Fruit fly (Drosophila melanogaster): ENCODE data around the gene RpS13.

Gene RpS13

dm6 chr2L:8362273-8362954, 2.0 kb downstream of the RpS13 start, which contains the start of gene CG7627 (continued):
- peak; percentile 30 for TF ChIP-seq CG9139 (GFP tag; optimal IDR thresholded peaks at IDR 0.05)
- peak; percentile 94 for TF ChIP-seq Eip78C (GFP tag)
- TF ChIP-seq CG34406 (GFP tag; optimal IDR thresholded peaks at IDR 0.05) = peak; percentile 51
- peak; percentile 52 for TF ChIP-seq Sox15 (GFP tag; optimal IDR thresholded peaks at IDR 0.05)
- peak; percentile 8 for TF ChIP-seq CG1621 (tag; optimal IDR thresholded peaks at IDR 0.05)
- peak; percentile 65 for TF ChIP-seq OdsH (GFP tag; optimal IDR thresholded peaks at IDR 0.05)
- peak; percentile 55 for TF ChIP-seq Gug (GFP tag; IDR thresholded peaks at IDR 0.05)
- TF ChIP-seq vri (GFP tag; optimal IDR thresholded peaks at IDR 0.05) = peak; percentile 77
- no peak for TF ChIP-seq Eip93F (GFP tag; optimal IDR thresholded peaks at IDR 0.05)
- TF ChIP-seq CG6854 (GFP tag; optimal IDR thresholded peaks at IDR 0.05) = no peak
- peak; percentile 53 for TF ChIP-seq CG7368 (GFP tag; optimal IDR thresholded peaks at IDR 0.05)
- TF ChIP-seq dsx (GFP tag; optimal IDR thresholded peaks at IDR 0.05; ENCODE audit: poor library complexity, severe bottlenecking) = peak; percentile 47
- TF ChIP-seq CG10631 (GFP tag; optimal IDR thresholded peaks at IDR 0.05) = peak; percentile 35
- TF ChIP-seq CG8632 (GFP tag; optimal IDR thresholded peaks at IDR 0.05) = peak; percentile 7
- peak; percentile 51 for TF ChIP-seq fkh (GFP tag; optimal IDR thresholded peaks at IDR 0.05)
- TF ChIP-seq CG8119 (GFP tag; IDR thresholded peaks at IDR 0.05) = peak; percentile 77
- peak; percentile 70 for TF ChIP-seq Met (GFP tag; optimal IDR thresholded peaks at IDR 0.05)
- peak; percentile 71 for TF ChIP-seq topi (GFP tag; optimal IDR thresholded peaks at IDR 0.05)
- peak; percentile 73 for TF ChIP-seq Hr39 (GFP tag; optimal IDR thresholded peaks at IDR 0.05)
- TF ChIP-seq CG11902 (GFP tag; optimal IDR thresholded peaks at IDR 0.05) = peak; percentile 61
- TF ChIP-seq spab (GFP tag; optimal IDR thresholded peaks at IDR 0.05) = peak; percentile 53

DNA sequence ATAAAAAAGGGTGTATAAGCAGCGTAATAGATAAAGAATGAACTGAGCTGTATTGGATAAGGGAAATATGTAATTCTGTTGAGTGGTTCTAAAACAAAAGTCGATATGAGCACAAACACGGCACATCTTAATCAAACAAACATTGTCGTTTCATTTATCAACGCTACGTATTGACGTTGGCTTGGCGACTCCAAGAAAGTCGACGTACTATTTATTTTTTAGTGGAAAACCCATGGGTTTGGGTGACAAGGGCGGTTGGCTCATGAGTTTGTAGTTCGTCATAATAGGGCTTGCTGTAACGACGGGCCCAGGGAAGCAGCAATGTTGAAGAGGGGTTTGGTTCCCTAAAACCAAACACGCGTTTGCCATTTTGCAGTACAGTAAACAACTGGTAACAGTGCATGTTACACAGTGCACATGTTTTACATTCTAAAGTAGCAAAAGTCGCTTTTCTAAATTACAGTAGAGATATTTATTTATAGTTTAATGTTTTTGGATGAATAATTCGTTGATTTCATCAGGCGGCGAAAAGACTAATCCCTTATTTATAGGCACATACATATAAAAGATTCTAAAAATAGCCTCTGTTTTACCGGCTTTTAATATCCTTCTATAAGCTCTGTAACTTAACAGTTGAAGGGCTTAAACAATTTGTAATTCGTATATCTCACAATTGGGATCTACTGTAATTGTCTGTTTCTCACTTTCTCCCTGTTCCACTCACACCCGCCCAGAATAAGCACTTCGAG, 3.1 kb downstream of the RpS13 start:
- TF ChIP-seq CG4318 (GFP tag; optimal IDR thresholded peaks at IDR 0.05) (peak; percentile 5), CG3919 (GFP tag; optimal IDR thresholded peaks at IDR 0.05) (no peak), Ets96B (tag; optimal IDR thresholded peaks at IDR 0.05) (peak; percentile 17), Sox15 (GFP tag; optimal IDR thresholded peaks at IDR 0.05) (peak; percentile 40), net (GFP tag; optimal IDR thresholded peaks at IDR 0.05) (peak; percentile 47), CG10669 (GFP tag; optimal IDR thresholded peaks at IDR 0.05) (peak; percentile 32), CG7368 (GFP tag; optimal IDR thresholded peaks at IDR 0.05) (no peak), CG3032 (tag; optimal IDR thresholded peaks at IDR 0.05) (peak; percentile 56), CG8319 (GFP tag; optimal IDR thresholded peaks at IDR 0.05) (peak; percentile 27), CG6808 (GFP tag; optimal IDR thresholded peaks at IDR 0.05) (peak; percentile 54), OdsH (GFP tag; optimal IDR thresholded peaks at IDR 0.05) (peak; percentile 69), Hr38 (GFP tag; optimal IDR thresholded peaks at IDR 0.05) (no peak), spab (GFP tag; optimal IDR thresholded peaks at IDR 0.05) (peak; percentile 46), Eip93F (GFP tag; optimal IDR thresholded peaks at IDR 0.05) (no peak), esn (GFP tag; optimal IDR thresholded peaks at IDR 0.05) (peak; percentile 75), CG6792 (GFP tag; optimal IDR thresholded peaks at IDR 0.05) (peak; percentile 62), lz (GFP tag; optimal IDR thresholded peaks at IDR 0.05) (peak; percentile 46), Met (GFP tag; optimal IDR thresholded peaks at IDR 0.05) (peak; percentile 77), Gug (GFP tag; IDR thresholded peaks at IDR 0.05) (0 out of 2 replicates have a peak, but pooled peaks have one; percentile 25), achi (GFP tag; optimal IDR thresholded peaks at IDR 0.05) (peak; percentile 60), CG8119 (GFP tag; IDR thresholded peaks at IDR 0.05) (no peak; the same call in 1 of the 3 replicates), Lpt (GFP tag; optimal IDR thresholded peaks at IDR 0.05) (no peak), Eip78C (GFP tag) (peak; percentile 91), CG9139 (GFP tag; optimal IDR thresholded peaks at IDR 0.05) (no peak), dsx (GFP tag; optimal IDR thresholded peaks at IDR 0.05; ENCODE audit: poor library complexity, severe bottlenecking) (peak; percentile 28), topi (GFP tag; optimal IDR thresholded peaks at IDR 0.05) (peak; percentile 42), CG8632 (GFP tag; optimal IDR thresholded peaks at IDR 0.05) (peak; percentile 47), CG16779 (tag; optimal IDR thresholded peaks at IDR 0.05) (no peak), ss (GFP tag; optimal IDR thresholded peaks at IDR 0.05) (peak; percentile 30 to 62), CG6163 (GFP tag; IDR thresholded peaks at IDR 0.05) (peak; percentile 39; the same call in 1 of the 3 replicates), CG6276 (GFP tag; optimal IDR thresholded peaks at IDR 0.05) (peak; percentile 52), svp (GFP tag) (peak; percentile 85), Eip75B (GFP tag; optimal IDR thresholded peaks at IDR 0.05) (peak; percentile 62), Blimp-1 (GFP tag; optimal IDR thresholded peaks at IDR 0.05) (peak; percentile 41), Hr39 (GFP tag; optimal IDR thresholded peaks at IDR 0.05) (peak; percentile 68), salr (GFP tag; optimal IDR thresholded peaks at IDR 0.05) (peak in 1 of 2 experiments; percentile 52), CG1621 (tag; optimal IDR thresholded peaks at IDR 0.05) (no peak), fd85E (GFP tag; optimal IDR thresholded peaks at IDR 0.05) (peak; percentile 17)

Measured in whole organism, prepupa.